Worm (Caenorhabditis elegans): ENCODE data around the gene sdz-33.
A peak's percentile ranks its signal among the peaks of the same experiment; 100 is the strongest.

Gene sdz-33

ce11 chrIII:11938525-11938924 lies 31.2 kb downstream of the sdz-33 start:
- TF ChIP-seq unc-55 (GFP tag; optimal IDR thresholded peaks at IDR 0.05): no peak
- no peak for TF ChIP-seq ceh-82 (tag; optimal IDR thresholded peaks at IDR 0.05)
- TF ChIP-seq zag-1 (tag; optimal IDR thresholded peaks at IDR 0.05): no peak
- no peak for TF ChIP-seq lin-39 (tag; optimal IDR thresholded peaks at IDR 0.05)
- TF ChIP-seq egl-27 (tag; optimal IDR thresholded peaks at IDR 0.05): no peak
- no peak for TF ChIP-seq sma-9 (GFP tag; optimal IDR thresholded peaks at IDR 0.05)
- no peak for TF ChIP-seq sma-9 (tag; optimal IDR thresholded peaks at IDR 0.05)
- no peak for TF ChIP-seq Y55F3AM.14 (GFP tag; optimal IDR thresholded peaks at IDR 0.05)
- no peak for TF ChIP-seq elt-3 (tag; optimal IDR thresholded peaks at IDR 0.05)
- TF ChIP-seq gmeb-1 (tag; optimal IDR thresholded peaks at IDR 0.05): no peak
- TF ChIP-seq nhr-10 (tag; optimal IDR thresholded peaks at IDR 0.05): no peak
- TF ChIP-seq R02D3.7 (tag; optimal IDR thresholded peaks at IDR 0.05): no peak
- no peak for TF ChIP-seq nhr-12 (tag; optimal IDR thresholded peaks at IDR 0.05)
- TF ChIP-seq snpc-4 (tag; optimal IDR thresholded peaks at IDR 0.05): no peak
- TF ChIP-seq crh-2 (tag; optimal IDR thresholded peaks at IDR 0.05): no peak
- no peak for TF ChIP-seq mdl-1 (tag; optimal IDR thresholded peaks at IDR 0.05)
- TF ChIP-seq fos-1 (tag; optimal IDR thresholded peaks at IDR 0.05): no peak
- no peak for TF ChIP-seq C34F6.9 (tag; optimal IDR thresholded peaks at IDR 0.05)
- TF ChIP-seq F13H6.1 (tag; optimal IDR thresholded peaks at IDR 0.05): no peak
- TF ChIP-seq unc-62 (GFP tag; optimal IDR thresholded peaks at IDR 0.05): no peak
- TF ChIP-seq peb-1 (tag; optimal IDR thresholded peaks at IDR 0.05): no peak

- peak in 1 of 2 experiments; percentile 18 for TF ChIP-seq lsy-2 (tag; optimal IDR thresholded peaks at IDR 0.05)
These were observed 32.0 kb downstream of the sdz-33 start for ce11 chrIII:11939238-11939637.

- no peak for TF ChIP-seq ztf-1 (GFP tag; conservative IDR thresholded peaks at IDR 0.05)
- no peak for TF ChIP-seq zag-1 (tag; optimal IDR thresholded peaks at IDR 0.05)
- no peak for TF ChIP-seq egl-27 (tag; optimal IDR thresholded peaks at IDR 0.05)
- peak; percentile 47 for TF ChIP-seq C34F6.9 (tag; optimal IDR thresholded peaks at IDR 0.05)
- no peak for TF ChIP-seq lin-39 (tag; optimal IDR thresholded peaks at IDR 0.05)
- peak; percentile 1 to 44 for TF ChIP-seq lsy-2 (tag; optimal IDR thresholded peaks at IDR 0.05)
- TF ChIP-seq dmd-4 (tag; optimal IDR thresholded peaks at IDR 0.05): no peak
- TF ChIP-seq unc-62 (GFP tag; optimal IDR thresholded peaks at IDR 0.05): no peak
- TF ChIP-seq nhr-12 (tag; optimal IDR thresholded peaks at IDR 0.05): no peak
- TF ChIP-seq nhr-129 (tag; optimal IDR thresholded peaks at IDR 0.05): peak; percentile 28
- TF ChIP-seq sma-9 (GFP tag; optimal IDR thresholded peaks at IDR 0.05): peak; percentile 51
- no peak for TF ChIP-seq sma-9 (tag; optimal IDR thresholded peaks at IDR 0.05)
- TF ChIP-seq snpc-4 (tag; optimal IDR thresholded peaks at IDR 0.05): no peak
- no peak for TF ChIP-seq lin-11 (tag; optimal IDR thresholded peaks at IDR 0.05)
- no peak for TF ChIP-seq aly-2 (tag; optimal IDR thresholded peaks at IDR 0.05)
- no peak for TF ChIP-seq mdl-1 (tag; optimal IDR thresholded peaks at IDR 0.05)
- no peak for TF ChIP-seq mab-5 (tag; optimal IDR thresholded peaks at IDR 0.05)
- TF ChIP-seq F13H6.1 (tag; optimal IDR thresholded peaks at IDR 0.05): peak; percentile 79
- TF ChIP-seq fos-1 (tag; optimal IDR thresholded peaks at IDR 0.05): no peak
- TF ChIP-seq ama-1 (optimal IDR thresholded peaks at IDR 0.05): no peak
- no peak for TF ChIP-seq nhr-77 (tag; optimal IDR thresholded peaks at IDR 0.05)
These were observed 35.4 kb downstream of the sdz-33 start for ce11 chrIII:11942664-11943063.

ce11 chrIII:11946062-11946749 lies 38.9 kb downstream of the sdz-33 start:
- no peak for TF ChIP-seq nhr-129 (tag; optimal IDR thresholded peaks at IDR 0.05)
- peak; percentile 79 for TF ChIP-seq snpc-4 (tag; optimal IDR thresholded peaks at IDR 0.05)
- TF ChIP-seq sma-9 (GFP tag; optimal IDR thresholded peaks at IDR 0.05): peak; percentile 97
- TF ChIP-seq sma-9 (tag; optimal IDR thresholded peaks at IDR 0.05): no peak
- peak; percentile 86 for TF ChIP-seq unc-55 (GFP tag; optimal IDR thresholded peaks at IDR 0.05)
- no peak for TF ChIP-seq ztf-11 (tag; optimal IDR thresholded peaks at IDR 0.05)
- peak; percentile 42 for TF ChIP-seq nhr-6 (tag; optimal IDR thresholded peaks at IDR 0.05)
- peak; percentile 73 for TF ChIP-seq egl-27 (tag; optimal IDR thresholded peaks at IDR 0.05)
- TF ChIP-seq nhr-11 (tag; optimal IDR thresholded peaks at IDR 0.05): no peak
- TF ChIP-seq nhr-237 (tag; optimal IDR thresholded peaks at IDR 0.05): no peak
- peak; percentile 55 for TF ChIP-seq Y55F3AM.14 (GFP tag; optimal IDR thresholded peaks at IDR 0.05)
- peak; percentile 82 for TF ChIP-seq nhr-25 (tag; optimal IDR thresholded peaks at IDR 0.05)
- TF ChIP-seq ceh-82 (tag; optimal IDR thresholded peaks at IDR 0.05): no peak
- no peak for TF ChIP-seq lin-39 (tag; optimal IDR thresholded peaks at IDR 0.05)
- no peak for TF ChIP-seq elt-1 (tag; optimal IDR thresholded peaks at IDR 0.05)
- peak; percentile 85 for TF ChIP-seq gmeb-1 (tag; optimal IDR thresholded peaks at IDR 0.05)
- no peak for TF ChIP-seq nhr-77 (tag; optimal IDR thresholded peaks at IDR 0.05)
- no peak for TF ChIP-seq ceh-16 (tag; optimal IDR thresholded peaks at IDR 0.05)
- no peak for TF ChIP-seq unc-39 (tag; optimal IDR thresholded peaks at IDR 0.05)
- peak; percentile 80 for TF ChIP-seq C34F6.9 (tag; optimal IDR thresholded peaks at IDR 0.05)
- peak; percentile 90 for TF ChIP-seq sma-3 (GFP tag; optimal IDR thresholded peaks at IDR 0.05)
- TF ChIP-seq dmd-4 (tag; optimal IDR thresholded peaks at IDR 0.05): peak; percentile 47
- TF ChIP-seq skn-1 (tag; optimal IDR thresholded peaks at IDR 0.05): no peak
- TF ChIP-seq peb-1 (tag; optimal IDR thresholded peaks at IDR 0.05): no peak
- peak; percentile 91 for TF ChIP-seq lin-13 (GFP tag; optimal IDR thresholded peaks at IDR 0.05)
- TF ChIP-seq unc-62 (GFP tag; optimal IDR thresholded peaks at IDR 0.05): no peak
- TF ChIP-seq lsy-2 (tag; optimal IDR thresholded peaks at IDR 0.05): peak; percentile 86 to 94
- peak; percentile 35 for TF ChIP-seq blmp-1 (tag; optimal IDR thresholded peaks at IDR 0.05; ENCODE audit: insufficient read depth)
- TF ChIP-seq mab-5 (tag; optimal IDR thresholded peaks at IDR 0.05): peak; percentile 67
- peak; percentile 74 for TF ChIP-seq ztf-4 (tag; optimal IDR thresholded peaks at IDR 0.05)
- no peak for TF ChIP-seq alr-1 (tag; optimal IDR thresholded peaks at IDR 0.05)
- peak; percentile 47 for TF ChIP-seq R02D3.7 (tag; optimal IDR thresholded peaks at IDR 0.05)
- no peak for TF ChIP-seq mdl-1 (tag; optimal IDR thresholded peaks at IDR 0.05)
